Fruit fly (Drosophila melanogaster): Measurements from ENCODE around the gene CheB38a.

CheB38a gene

dm6 chr2L:20774464-20774863, 43.9 kb downstream of the CheB38a start:
- TF ChIP-seq CTCF (optimal IDR thresholded peaks at IDR 0.05) (no peak), CG8478 (optimal IDR thresholded peaks at IDR 0.05) (no peak)

- TF ChIP-seq CTCF (optimal IDR thresholded peaks at IDR 0.05): no peak
- TF ChIP-seq CG8478 (optimal IDR thresholded peaks at IDR 0.05): no peak
Measured at dm6 chr2L:20773453-20774054, 44.8 kb downstream of the CheB38a start.

- TF ChIP-seq CG8478 (optimal IDR thresholded peaks at IDR 0.05) (no peak), CTCF (optimal IDR thresholded peaks at IDR 0.05) (peak; percentile 52 to 64)
Measured at dm6 chr2L:20770242-20770769, 48.0 kb downstream of the CheB38a start, which contains the start of gene cad. Gene cad, plus strand, starts transcription at chr2L:20770731.

dm6 chr2L:20768568-20769071, 49.7 kb downstream of the CheB38a start:
- TF ChIP-seq CG8478 (optimal IDR thresholded peaks at IDR 0.05): no peak
- no peak for TF ChIP-seq CTCF (optimal IDR thresholded peaks at IDR 0.05)
